Worm (Caenorhabditis elegans): ENCODE results near the gene ctf-18.

ce11 chrIV:10157489-10158088, 31.1 kb upstream of the ctf-18 start, which contains the start of gene ttr-53:
- TF ChIP-seq aly-2 (tag; optimal IDR thresholded peaks at IDR 0.05) (no peak), nhr-85 (tag) (no peak), rnt-1 (tag; optimal IDR thresholded peaks at IDR 0.05) (no peak), nhr-77 (tag; optimal IDR thresholded peaks at IDR 0.05) (no peak), nhr-28 (tag; optimal IDR thresholded peaks at IDR 0.05) (no peak), ama-1 (optimal IDR thresholded peaks at IDR 0.05) (no peak), F16B12.6 (tag; optimal IDR thresholded peaks at IDR 0.05) (no peak), nhr-20 (tag; optimal IDR thresholded peaks at IDR 0.05) (no peak)
